Worm (Caenorhabditis elegans): ENCODE results near the gene K06A4.2.

DNA sequence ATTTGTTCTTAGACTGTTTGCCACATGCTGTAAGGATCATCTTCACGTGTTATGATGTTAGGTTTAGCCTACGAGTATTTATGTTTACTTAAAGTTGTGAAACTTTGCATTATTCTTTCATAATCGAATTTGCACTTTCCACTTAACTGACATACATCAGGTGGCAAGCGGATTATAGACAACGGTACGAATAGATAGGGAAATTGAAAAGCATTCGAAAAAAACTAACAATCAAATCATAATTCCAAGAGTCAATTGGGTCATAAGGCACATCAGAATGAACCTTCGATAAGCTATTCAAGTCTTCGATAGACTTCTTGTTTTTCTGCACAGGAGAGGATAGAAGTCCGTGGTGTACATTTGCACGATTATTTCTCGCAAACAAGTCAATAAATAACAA, 8.5 kb downstream of the K06A4.2 start:
- TF ChIP-seq gmeb-2 (tag; optimal IDR thresholded peaks at IDR 0.05), result no peak
- TF ChIP-seq ceh-24 (tag; optimal IDR thresholded peaks at IDR 0.05), result no peak
- TF ChIP-seq fkh-10 (GFP tag; optimal IDR thresholded peaks at IDR 0.05), result no peak
- TF ChIP-seq unc-3 (GFP tag; conservative IDR thresholded peaks at IDR 0.05), result no peak
- no peak for TF ChIP-seq unc-3 (tag; optimal IDR thresholded peaks at IDR 0.05)
- TF ChIP-seq pqm-1 (tag; optimal IDR thresholded peaks at IDR 0.05), result no peak
- no peak for TF ChIP-seq tbx-2 (tag; optimal IDR thresholded peaks at IDR 0.05)
- TF ChIP-seq ama-1 (optimal IDR thresholded peaks at IDR 0.05), result no peak
